Worm (Caenorhabditis elegans): Measurements from ENCODE around the gene Y44A6D.6.

DNA sequence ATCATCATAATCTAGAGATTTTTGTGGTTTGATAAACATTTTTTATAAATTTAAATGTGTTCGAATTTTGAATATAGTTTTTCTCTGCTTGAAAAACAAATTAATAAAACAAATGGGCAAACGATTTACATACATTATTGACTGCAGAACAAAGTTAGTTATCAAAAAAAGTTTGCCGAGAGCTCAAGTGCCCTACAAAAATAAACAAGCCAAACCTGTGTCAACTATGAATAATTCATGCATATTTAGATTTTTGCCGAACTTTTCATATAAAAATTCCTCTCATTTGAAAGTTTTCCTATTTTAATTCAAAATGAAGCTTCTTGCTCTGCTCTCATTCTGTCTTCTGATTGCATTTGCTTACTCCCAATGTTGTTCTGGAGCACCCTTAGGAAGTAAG, 8.7 kb downstream of the Y44A6D.6 start, which contains the start of gene sshk-1:
- TF ChIP-seq pha-4 (tag; optimal IDR thresholded peaks at IDR 0.05) = no peak
- TF ChIP-seq pqm-1 (tag; optimal IDR thresholded peaks at IDR 0.05) = no peak
- no peak for TF ChIP-seq hlh-8 (tag; optimal IDR thresholded peaks at IDR 0.05)
- TF ChIP-seq nfya-1 (tag; optimal IDR thresholded peaks at IDR 0.05) = no peak
- no peak for TF ChIP-seq zip-5 (tag; optimal IDR thresholded peaks at IDR 0.05)
- no peak for TF ChIP-seq ceh-22 (tag; optimal IDR thresholded peaks at IDR 0.05)
- TF ChIP-seq K09A11.1 (tag; optimal IDR thresholded peaks at IDR 0.05; ENCODE audit: insufficient read depth) = no peak
- TF ChIP-seq ceh-9 (tag; optimal IDR thresholded peaks at IDR 0.05) = no peak
- no peak for TF ChIP-seq ama-1 (optimal IDR thresholded peaks at IDR 0.05)
- no peak for TF ChIP-seq T23F11.4 (GFP tag; optimal IDR thresholded peaks at IDR 0.05)
- TF ChIP-seq tbx-2 (tag; optimal IDR thresholded peaks at IDR 0.05) = no peak
- no peak for TF ChIP-seq nhr-11 (tag; optimal IDR thresholded peaks at IDR 0.05)
- TF ChIP-seq F13H6.1 (tag; optimal IDR thresholded peaks at IDR 0.05) = no peak
